Worm (Caenorhabditis elegans) whole organism, young adult: ENCODE measurements around the gene C56G2.9.
A peak's percentile ranks its signal among the peaks of the same experiment; 100 is the strongest.

Experiments
- B0336.3 ChIP-seq: fragments of 200-800 bp; sonication (Bioruptor generic); IDR thresholded peaks from 2 replicates; pipeline ENCODE4 v1.3.6; 2022; ENCODE audit warnings: missing genetic modification characterization, missing compliant biosample characterization
- F49E8.2 ChIP-seq: sonication (generic microtip); optimal IDR thresholded peaks from 3 replicates; lab custom pipeline; 2017; ENCODE audit warnings: missing genetic modification characterization, mild to moderate bottlenecking, missing compliant biosample characterization, antibody characterized with exemption, moderate library complexity; ENCODE audit not compliant: insufficient read depth
- F55B11.4 ChIP-seq: sonication (generic microtip); optimal IDR thresholded peaks from 2 replicates; lab custom pipeline; 2016; ENCODE audit warnings: missing compliant biosample characterization, missing genetic modification characterization, borderline replicate concordance; ENCODE audit not compliant: insufficient read depth
- F57A8.1 ChIP-seq: fragments of 200-800 bp; sonication (Bioruptor generic); optimal IDR thresholded peaks from 2 replicates; lab custom pipeline; 2018; ENCODE audit warnings: mild to moderate bottlenecking, missing genetic modification characterization, moderate library complexity, missing compliant biosample characterization
- T07F8.4 ChIP-seq: sonication (generic microtip); optimal IDR thresholded peaks from 2 replicates; lab custom pipeline; 2016; ENCODE audit warnings: mild to moderate bottlenecking, missing genetic modification characterization, moderate library complexity, missing compliant biosample characterization
- T26A5.8 ChIP-seq: sonication (generic microtip); optimal IDR thresholded peaks from 2 replicates; lab custom pipeline; 2016; ENCODE audit warnings: missing genetic modification characterization, missing compliant biosample characterization
- Y56A3A.18 ChIP-seq: fragments of 200-800 bp; sonication (Bioruptor generic); IDR thresholded peaks from 2 replicates; pipeline ENCODE4 v1.3.6; 2022; ENCODE audit warnings: missing genetic modification reagents, missing genetic modification characterization, missing compliant biosample characterization
- Y95B8A.8 ChIP-seq: fragments of 200-800 bp; sonication (Bioruptor generic); IDR thresholded peaks from 2 replicates; pipeline ENCODE4 v1.3.6; 2022; ENCODE audit warnings: missing genetic modification reagents, missing genetic modification characterization, missing compliant biosample characterization
- aptf-2 ChIP-seq: fragments of 200-800 bp; sonication (Bioruptor generic); conservative IDR thresholded peaks from 2 replicates; pipeline ENCODE4 v1.3.6; 2022; ENCODE audit warnings: missing genetic modification reagents, missing genetic modification characterization, missing compliant biosample characterization
- aptf-3 ChIP-seq: fragments of 200-800 bp; sonication (Bioruptor generic); IDR thresholded peaks from 2 replicates; pipeline ENCODE4 v1.3.6; 2022; ENCODE audit warnings: missing genetic modification characterization, missing compliant biosample characterization
- atf-7 ChIP-seq: sonication (generic microtip); optimal IDR thresholded peaks from 2 replicates; lab custom pipeline; 2017; ENCODE audit warnings: mild to moderate bottlenecking, missing genetic modification characterization, missing compliant biosample characterization
- attf-3 ChIP-seq: fragments of 200-800 bp; sonication (Bioruptor generic); conservative IDR thresholded peaks from 2 replicates; pipeline ENCODE4 v1.3.6; 2022; ENCODE audit warnings: missing genetic modification reagents, missing genetic modification characterization, missing compliant biosample characterization
- bed-2 ChIP-seq: fragments of 200-800 bp; sonication (Bioruptor generic); IDR thresholded peaks from 2 replicates; pipeline ENCODE4 v1.3.6; 2022; ENCODE audit warnings: missing genetic modification reagents, missing genetic modification characterization, missing compliant biosample characterization
- ccch-3 ChIP-seq: fragments of 200-800 bp; sonication (Bioruptor generic); optimal IDR thresholded peaks from 2 replicates; lab custom pipeline; 2018; ENCODE audit warnings: mild to moderate bottlenecking, missing genetic modification characterization, missing compliant biosample characterization
- cebp-1 ChIP-seq, 2 experiments: fragments of 200-800 bp in 1 of 2; sonication (Bioruptor generic) in 1 of 2; sonication (generic microtip) in 1 of 2; IDR thresholded peaks in 1 of 2; optimal IDR thresholded peaks in 1 of 2; 2 replicates each; pipeline versions ENCODE4 v1.3.6 to Lab custom; 2017 to 2022; ENCODE audit warnings: missing compliant biosample characterization in 2 of 2, missing genetic modification characterization in 2 of 2, mild to moderate bottlenecking in 1 of 2, missing genetic modification reagents in 1 of 2, moderate library complexity in 1 of 2
- ceh-100 ChIP-seq: fragments of 200-800 bp; sonication (Bioruptor generic); IDR thresholded peaks from 2 replicates; pipeline ENCODE4 v1.3.6; 2022; ENCODE audit warnings: missing genetic modification reagents, missing genetic modification characterization, missing compliant biosample characterization
- ceh-58 ChIP-seq: fragments of 200-800 bp; sonication (Bioruptor generic); IDR thresholded peaks from 2 replicates; pipeline ENCODE4 v1.3.6; 2022; ENCODE audit warnings: missing genetic modification characterization, missing compliant biosample characterization
- ceh-79 ChIP-seq: sonication (generic microtip); optimal IDR thresholded peaks from 2 replicates; lab custom pipeline; 2017; ENCODE audit warnings: mild to moderate bottlenecking, missing genetic modification characterization, missing compliant biosample characterization
- dox-1 ChIP-seq: fragments of 200-800 bp; sonication (Bioruptor generic); IDR thresholded peaks from 2 replicates; pipeline ENCODE4 v1.3.6; 2022; ENCODE audit warnings: missing genetic modification reagents, missing genetic modification characterization, missing compliant biosample characterization
- egl-18 ChIP-seq: fragments of 200-800 bp; sonication (Bioruptor generic); IDR thresholded peaks from 2 replicates; pipeline ENCODE4 v1.3.6; 2022; ENCODE audit warnings: missing genetic modification reagents, missing genetic modification characterization, missing compliant biosample characterization
- ekl-4 ChIP-seq: fragments of 200-800 bp; sonication (Bioruptor generic); IDR thresholded peaks from 2 replicates; pipeline ENCODE4 v1.3.6; 2022; ENCODE audit warnings: missing genetic modification reagents, missing genetic modification characterization, missing compliant biosample characterization
- hlh-12 ChIP-seq: sonication (generic microtip); optimal IDR thresholded peaks from 2 replicates; lab custom pipeline; 2016; ENCODE audit warnings: missing genetic modification characterization, missing compliant biosample characterization
- hmg-1.2 ChIP-seq: fragments of 200-800 bp; sonication (Bioruptor generic); IDR thresholded peaks from 2 replicates; pipeline ENCODE4 v1.3.6; 2022; ENCODE audit warnings: missing genetic modification reagents, missing genetic modification characterization, missing compliant biosample characterization
- lin-26 ChIP-seq: fragments of 200-800 bp; sonication (Bioruptor generic); IDR thresholded peaks from 2 replicates; pipeline ENCODE4 v1.3.6; 2022; ENCODE audit warnings: missing genetic modification reagents, missing genetic modification characterization, missing compliant biosample characterization
- lin-40 ChIP-seq: sonication (generic microtip); optimal IDR thresholded peaks from 2 replicates; lab custom pipeline; 2016; ENCODE audit warnings: missing genetic modification characterization, mild to moderate bottlenecking, missing compliant biosample characterization, missing genotype, missing genetic modification reagents
- lir-1 ChIP-seq: fragments of 200-800 bp; sonication (Bioruptor generic); conservative IDR thresholded peaks from 2 replicates; pipeline ENCODE4 v1.3.6; 2022; ENCODE audit warnings: missing genetic modification reagents, missing genetic modification characterization, missing compliant biosample characterization
- lsl-1 ChIP-seq: fragments of 200-800 bp; sonication (Bioruptor generic); optimal IDR thresholded peaks from 2 replicates; lab custom pipeline; 2018; ENCODE audit warnings: mild to moderate bottlenecking, missing genetic modification characterization, moderate library complexity, missing compliant biosample characterization
- lsy-27 ChIP-seq: sonication (generic microtip); optimal IDR thresholded peaks from 2 replicates; lab custom pipeline; 2017; ENCODE audit warnings: missing genetic modification characterization, mild to moderate bottlenecking, missing compliant biosample characterization, antibody characterized with exemption, missing genotype, borderline replicate concordance; ENCODE audit not compliant: insufficient read depth
- madf-3 ChIP-seq: fragments of 200-800 bp; sonication (Bioruptor generic); IDR thresholded peaks from 2 replicates; pipeline ENCODE4 v1.3.6; 2022; ENCODE audit warnings: missing genetic modification reagents, missing genetic modification characterization, missing compliant biosample characterization
- madf-6 ChIP-seq: fragments of 200-800 bp; sonication (Bioruptor generic); IDR thresholded peaks from 2 replicates; pipeline ENCODE4 v1.3.6; 2022; ENCODE audit warnings: missing genetic modification reagents, missing genetic modification characterization, missing compliant biosample characterization
- nfya-1 ChIP-seq: sonication (generic microtip); optimal IDR thresholded peaks from 2 replicates; lab custom pipeline; 2017; ENCODE audit warnings: antibody characterized with exemption, missing compliant biosample characterization, missing genetic modification characterization, borderline replicate concordance; ENCODE audit not compliant: insufficient read depth
- nfyb-1 ChIP-seq: fragments of 200-800 bp; sonication (Bioruptor generic); IDR thresholded peaks from 2 replicates; pipeline ENCODE4 v1.3.6; 2022; ENCODE audit warnings: missing genetic modification reagents, missing genetic modification characterization, missing compliant biosample characterization
- nhr-179 ChIP-seq: sonication (generic microtip); optimal IDR thresholded peaks from 2 replicates; lab custom pipeline; 2016; ENCODE audit warnings: mild to moderate bottlenecking, missing genetic modification characterization, missing compliant biosample characterization
- nhr-80 ChIP-seq: sonication (generic microtip); optimal IDR thresholded peaks from 2 replicates; lab custom pipeline; 2016; ENCODE audit warnings: missing genetic modification characterization, missing compliant biosample characterization
- pbrm-1 ChIP-seq: fragments of 200-800 bp; sonication (Bioruptor generic); IDR thresholded peaks from 2 replicates; pipeline ENCODE4 v1.3.6; 2022; ENCODE audit warnings: missing genetic modification reagents, missing genetic modification characterization, missing compliant biosample characterization
- repo-1 ChIP-seq: sonication (generic microtip); optimal IDR thresholded peaks from 2 replicates; lab custom pipeline; 2017; ENCODE audit warnings: mild to moderate bottlenecking, missing genetic modification characterization, missing compliant biosample characterization
- snpc-1.1 ChIP-seq: sonication (generic microtip); optimal IDR thresholded peaks from 2 replicates; lab custom pipeline; 2017; ENCODE audit warnings: missing genetic modification characterization, mild to moderate bottlenecking, missing compliant biosample characterization, antibody characterized with exemption, moderate library complexity, missing genotype, missing genetic modification reagents; ENCODE audit not compliant: insufficient read depth
- somi-1 ChIP-seq: fragments of 200-800 bp; sonication (Bioruptor generic); optimal IDR thresholded peaks from 2 replicates; lab custom pipeline; 2018; ENCODE audit warnings: mild to moderate bottlenecking, missing genetic modification characterization, missing compliant biosample characterization
- zfh-2 ChIP-seq: fragments of 200-800 bp; sonication (Bioruptor generic); conservative IDR thresholded peaks from 2 replicates; pipeline ENCODE4 v1.3.6; 2022; ENCODE audit warnings: missing genetic modification reagents, missing genetic modification characterization, missing compliant biosample characterization
- ztf-22 ChIP-seq: fragments of 200-800 bp; sonication (Bioruptor generic); optimal IDR thresholded peaks from 2 replicates; lab custom pipeline; 2018; ENCODE audit warnings: mild to moderate bottlenecking, missing genetic modification characterization, moderate library complexity, missing compliant biosample characterization
- ztf-26 ChIP-seq: sonication (generic microtip); optimal IDR thresholded peaks from 2 replicates; lab custom pipeline; 2017; ENCODE audit warnings: missing genetic modification characterization, missing compliant biosample characterization
- ztf-6 ChIP-seq: fragments of 200-800 bp; sonication (Bioruptor generic); IDR thresholded peaks from 2 replicates; pipeline ENCODE4 v1.3.6; 2022; ENCODE audit warnings: missing genetic modification reagents, missing genetic modification characterization, missing compliant biosample characterization

The C56G2.9 gene

ce11 chrIII:6368524-6368923, 25.4 kb upstream of the C56G2.9 start:
- TF ChIP-seq lsl-1 = no peak
- no peak for TF ChIP-seq lin-26 (GFP tag; lab: Robert Waterston, UW)
- no peak for TF ChIP-seq ceh-100 (GFP tag; lab: Robert Waterston, UW)
- TF ChIP-seq nhr-179 (tag; lab: Kevin White, UChicago) = no peak
- TF ChIP-seq, all 124 proteins: peak for 0

ce11 chrIII:6367712-6368111, 24.6 kb upstream of the C56G2.9 start, which contains the start of the genes C56G2.15 and thoc-2:
Gene C56G2.15, minus strand, starts transcription at chrIII:6367899.
Gene thoc-2, plus strand, starts transcription at chrIII:6368042.
- TF ChIP-seq aptf-3 (GFP tag; lab: Robert Waterston, UW) (no peak), ztf-26 (no peak), ceh-79 (tag; lab: Kevin White, UChicago) (no peak), hmg-1.2 (GFP tag; lab: Robert Waterston, UW) (0 out of 2 replicates have a peak, but pooled peaks have one; percentile 14), hlh-12 (tag; lab: Kevin White, UChicago) (no peak), lsl-1 (peak; percentile 10), ztf-22 (GFP tag; lab: Kevin White, UChicago) (no peak), nfyb-1 (no peak), ztf-6 (no peak), bed-2 (GFP tag; lab: Robert Waterston, UW) (no peak), ekl-4 (GFP tag; lab: Robert Waterston, UW) (no peak), zfh-2 (GFP tag; lab: Robert Waterston, UW) (no peak), F49E8.2 (no peak), T07F8.4 (tag; lab: Kevin White, UChicago) (no peak), Y95B8A.8 (GFP tag; lab: Robert Waterston, UW) (no peak), madf-6 (GFP tag; lab: Robert Waterston, UW) (no peak), nfya-1 (tag; lab: Kevin White, UChicago) (no peak), F57A8.1 (GFP tag; lab: Kevin White, UChicago) (no peak), cebp-1 (GFP tag; IDR thresholded peaks at IDR 0.05; lab: Robert Waterston, UW) (no peak), cebp-1 (tag; optimal IDR thresholded peaks at IDR 0.05; lab: Kevin White, UChicago) (peak; percentile 16), lsy-27 (tag; lab: Kevin White, UChicago) (no peak)

DNA sequence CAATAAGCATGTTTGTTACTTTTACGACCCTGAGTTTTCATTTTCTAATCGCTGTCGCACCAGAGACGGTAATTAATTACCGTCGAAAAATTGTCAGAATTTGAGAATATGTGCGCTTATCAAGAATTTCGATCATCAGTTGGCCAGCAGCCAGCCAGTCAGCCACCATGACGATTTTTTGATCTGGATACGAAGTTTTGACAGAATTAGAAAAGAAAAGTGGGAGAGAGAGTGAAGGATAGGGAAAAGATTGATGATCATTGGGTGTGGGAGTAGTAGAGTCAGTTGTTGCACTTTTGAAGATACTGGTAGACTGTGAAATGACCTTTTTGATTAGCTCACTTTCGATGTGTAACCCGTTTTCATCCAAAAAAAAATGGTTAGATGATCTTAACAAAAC, 21.3 kb upstream of the C56G2.9 start:
- TF ChIP-seq F55B11.4 (tag; lab: Kevin White, UChicago) = no peak
- no peak for TF ChIP-seq T26A5.8 (tag; lab: Kevin White, UChicago)
- no peak for TF ChIP-seq madf-6 (GFP tag; lab: Robert Waterston, UW)
- TF ChIP-seq dox-1 = no peak
- TF ChIP-seq atf-7 (tag; lab: Kevin White, UChicago) = no peak

DNA sequence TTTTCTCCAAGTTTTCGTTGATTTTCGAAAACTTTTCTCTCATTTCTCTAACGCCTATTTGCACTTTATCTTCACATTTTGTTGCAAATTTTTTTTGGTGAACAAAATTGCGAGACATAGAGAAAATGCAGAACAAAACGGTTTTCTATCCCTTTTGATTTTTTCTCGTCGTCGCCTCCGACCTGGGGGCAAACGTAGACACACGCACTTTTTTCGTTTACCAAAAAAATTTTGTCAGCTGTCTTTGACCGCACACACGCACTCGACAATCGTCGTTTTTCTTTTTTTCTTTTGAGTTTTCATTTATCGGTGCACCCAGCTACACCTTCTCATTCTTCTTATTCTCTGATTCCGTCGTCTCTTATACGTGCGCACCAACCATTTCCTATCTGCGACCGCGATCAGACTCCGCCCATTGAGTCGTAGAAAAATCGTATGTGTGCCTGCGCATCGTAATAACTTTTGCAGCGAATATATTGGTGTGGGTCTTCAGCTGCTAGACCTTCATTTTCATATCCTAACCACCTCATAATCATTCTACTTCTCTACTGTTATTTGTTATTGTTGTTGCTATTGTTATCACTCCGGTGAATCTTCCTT, 19.3 kb upstream of the C56G2.9 start:
- no peak for TF ChIP-seq madf-3 (GFP tag; lab: Robert Waterston, UW)
- TF ChIP-seq lir-1 (GFP tag; lab: Robert Waterston, UW) = no peak
- peak; percentile 24 for TF ChIP-seq repo-1 (tag; lab: Kevin White, UChicago)
- peak; percentile 65 for TF ChIP-seq somi-1 (GFP tag; lab: Kevin White, UChicago)
- peak; percentile 58 for TF ChIP-seq nhr-80 (tag; lab: Kevin White, UChicago)
- peak; percentile 61 for TF ChIP-seq ztf-26
- no peak for TF ChIP-seq lsl-1
- no peak for TF ChIP-seq ceh-58 (GFP tag; lab: Robert Waterston, UW)
- TF ChIP-seq Y56A3A.18 (GFP tag; lab: Robert Waterston, UW) = no peak
- TF ChIP-seq aptf-2 (GFP tag; lab: Robert Waterston, UW) = no peak
- no peak for TF ChIP-seq snpc-1.1 (tag; lab: Kevin White, UChicago)
- TF ChIP-seq B0336.3 (GFP tag; lab: Robert Waterston, UW) = no peak
- no peak for TF ChIP-seq egl-18 (GFP tag; lab: Robert Waterston, UW)
- TF ChIP-seq lin-40 (tag; lab: Kevin White, UChicago) = peak; percentile 53
- no peak for TF ChIP-seq pbrm-1
- TF ChIP-seq attf-3 (GFP tag; lab: Robert Waterston, UW) = no peak
- 0 out of 2 replicates have a peak, but pooled peaks have one; percentile 28 for TF ChIP-seq lin-26 (GFP tag; lab: Robert Waterston, UW)
- TF ChIP-seq ccch-3 (GFP tag; lab: Kevin White, UChicago) = no peak
- no peak for TF ChIP-seq madf-6 (GFP tag; lab: Robert Waterston, UW)
- TF ChIP-seq zfh-2 (GFP tag; lab: Robert Waterston, UW) = no peak
